Worm (Caenorhabditis elegans): ENCODE data around the gene K09A11.1.

Gene K09A11.1

DNA sequence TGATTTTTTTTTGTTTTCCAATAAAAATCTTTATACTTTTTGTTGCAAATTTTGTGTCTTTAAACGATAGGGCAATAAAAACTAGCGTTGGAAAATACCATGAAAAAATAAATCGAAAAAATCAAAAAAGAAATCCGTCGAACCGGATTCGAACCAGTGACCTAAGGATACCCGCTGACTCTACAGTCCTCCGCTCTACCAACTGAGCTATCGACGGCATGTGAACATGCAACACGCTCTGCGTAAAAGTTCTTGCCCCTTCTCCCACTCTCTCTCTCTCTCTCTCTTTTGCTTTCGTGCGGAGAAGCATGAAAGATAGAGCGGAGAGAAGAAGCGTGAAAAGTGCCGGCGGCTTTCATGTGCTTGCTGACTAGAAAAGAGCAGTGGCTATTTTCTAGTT lies 2.3 kb downstream of the K09A11.1 start:
- peak; percentile 75 for TF ChIP-seq Y48G9A.11 (GFP tag; IDR thresholded peaks at IDR 0.05)
- TF ChIP-seq snpc-4 (tag; optimal IDR thresholded peaks at IDR 0.05), result no peak
- TF ChIP-seq F37D6.2 (tag; optimal IDR thresholded peaks at IDR 0.05), result peak; percentile 59
- no peak for TF ChIP-seq ceh-28 (tag; optimal IDR thresholded peaks at IDR 0.05)
- TF ChIP-seq aly-2 (tag; optimal IDR thresholded peaks at IDR 0.05), result no peak
- peak; percentile 80; the same call in 1 of the 2 replicates for TF ChIP-seq D1046.2 (GFP tag; IDR thresholded peaks at IDR 0.05)
- TF ChIP-seq aha-1 (tag), result peak; percentile 98
- TF ChIP-seq nhr-76 (tag; optimal IDR thresholded peaks at IDR 0.05), result no peak
- peak; percentile 70 for TF ChIP-seq nhr-102 (tag; optimal IDR thresholded peaks at IDR 0.05)
- TF ChIP-seq zip-11 (GFP tag; IDR thresholded peaks at IDR 0.05), result peak; percentile 65; the same call in 1 of the 2 replicates
- no peak; the same call in 1 of the 2 replicates for TF ChIP-seq T26A8.4 (GFP tag; IDR thresholded peaks at IDR 0.05)
- no peak for TF ChIP-seq skn-1 (tag; optimal IDR thresholded peaks at IDR 0.05)
- TF ChIP-seq ZK337.2 (GFP tag; IDR thresholded peaks at IDR 0.05), result peak; percentile 82
- no peak for TF ChIP-seq lsy-2 (tag; optimal IDR thresholded peaks at IDR 0.05)
- peak; percentile 54 to 81; a peak in 2 of 4 replicates for TF ChIP-seq madf-5 (GFP tag; IDR thresholded peaks at IDR 0.05)
- peak; percentile 59; the same call in 1 of the 2 replicates for TF ChIP-seq ceh-20 (GFP tag; IDR thresholded peaks at IDR 0.05)
- 0 out of 2 replicates have a peak, but pooled peaks have one; percentile 71 for TF ChIP-seq nhr-42 (GFP tag; IDR thresholded peaks at IDR 0.05)
- TF ChIP-seq php-3 (GFP tag; IDR thresholded peaks at IDR 0.05), result peak; percentile 76
- no peak for TF ChIP-seq nhr-11 (tag; optimal IDR thresholded peaks at IDR 0.05)
- peak; percentile 32 for TF ChIP-seq jun-1 (tag; optimal IDR thresholded peaks at IDR 0.05)
- TF ChIP-seq dpl-1 (GFP tag; optimal IDR thresholded peaks at IDR 0.05), result no peak
- peak; percentile 70 for TF ChIP-seq hlh-30 (tag; optimal IDR thresholded peaks at IDR 0.05; ENCODE audit: insufficient read depth)
- TF ChIP-seq pha-4 (GFP tag; IDR thresholded peaks at IDR 0.05), result peak; percentile 89
- no peak for TF ChIP-seq pha-4 (tag; optimal IDR thresholded peaks at IDR 0.05)
- TF ChIP-seq dmd-6 (GFP tag; IDR thresholded peaks at IDR 0.05), result peak; percentile 71
- peak; percentile 79; the same call in 1 of the 2 replicates for TF ChIP-seq mxl-2 (GFP tag; conservative IDR thresholded peaks at IDR 0.05)
- peak; percentile 40 for TF ChIP-seq zip-2 (tag; optimal IDR thresholded peaks at IDR 0.05)
- no peak for TF ChIP-seq egl-27 (tag; optimal IDR thresholded peaks at IDR 0.05)
- TF ChIP-seq daf-8 (GFP tag; IDR thresholded peaks at IDR 0.05), result 0 out of 2 replicates have a peak, but pooled peaks have one; percentile 58
- peak; percentile 22 to 72 for TF ChIP-seq mdl-1 (tag; optimal IDR thresholded peaks at IDR 0.05)
- peak; percentile 41 for TF ChIP-seq hlh-11 (tag; optimal IDR thresholded peaks at IDR 0.05)
- TF ChIP-seq nhr-77 (tag; optimal IDR thresholded peaks at IDR 0.05), result peak; percentile 22
- peak; percentile 64 for TF ChIP-seq rbr-2 (tag; optimal IDR thresholded peaks at IDR 0.05)
- TF ChIP-seq ztf-7 (tag; optimal IDR thresholded peaks at IDR 0.05), result peak; percentile 76
- TF ChIP-seq Y75B8A.6 (GFP tag; IDR thresholded peaks at IDR 0.05), result peak; percentile 79; the same call in 1 of the 2 replicates
- peak; percentile 54 for TF ChIP-seq mxl-3 (GFP tag; optimal IDR thresholded peaks at IDR 0.05)
- TF ChIP-seq lin-29 (GFP tag; IDR thresholded peaks at IDR 0.05), result peak; percentile 74; the same call in 1 of the 2 replicates
- TF ChIP-seq lin-1 (GFP tag; IDR thresholded peaks at IDR 0.05), result peak; percentile 67; the same call in 1 of the 2 replicates
- TF ChIP-seq nhr-10 (tag; optimal IDR thresholded peaks at IDR 0.05), result no peak
- peak; percentile 87 for TF ChIP-seq dmd-8 (GFP tag; IDR thresholded peaks at IDR 0.05)
- TF ChIP-seq unc-62 (GFP tag; optimal IDR thresholded peaks at IDR 0.05 in 1 of 2), result peak in 1 of 2 experiments; percentile 78
- no peak for TF ChIP-seq unc-62 (tag; optimal IDR thresholded peaks at IDR 0.05)
- TF ChIP-seq ceh-32 (tag; optimal IDR thresholded peaks at IDR 0.05; ENCODE audit: poor library complexity), result peak; percentile 45
- peak; percentile 76; the same call in 1 of the 2 replicates for TF ChIP-seq nhr-41 (GFP tag; IDR thresholded peaks at IDR 0.05)
- TF ChIP-seq unc-39 (tag; optimal IDR thresholded peaks at IDR 0.05), result no peak
- TF ChIP-seq hmg-1.1 (GFP tag; IDR thresholded peaks at IDR 0.05), result peak; percentile 96
- peak; percentile 60 for TF ChIP-seq spr-1 (tag; optimal IDR thresholded peaks at IDR 0.05)
- TF ChIP-seq gei-8 (GFP tag; optimal IDR thresholded peaks at IDR 0.05), result peak; percentile 62
- TF ChIP-seq lin-13 (GFP tag; optimal IDR thresholded peaks at IDR 0.05), result peak; percentile 55
- TF ChIP-seq F10B5.3 (tag; optimal IDR thresholded peaks at IDR 0.05), result peak; percentile 53
- peak; percentile 77 for TF ChIP-seq saeg-2 (GFP tag; IDR thresholded peaks at IDR 0.05)
- TF ChIP-seq unc-130 (GFP tag; optimal IDR thresholded peaks at IDR 0.05), result peak; percentile 14
